Fruit fly (Drosophila melanogaster): ENCODE results near the gene yip7.
A peak's percentile ranks its signal among the peaks of the same experiment; 100 is the strongest.

Gene yip7

DNA sequence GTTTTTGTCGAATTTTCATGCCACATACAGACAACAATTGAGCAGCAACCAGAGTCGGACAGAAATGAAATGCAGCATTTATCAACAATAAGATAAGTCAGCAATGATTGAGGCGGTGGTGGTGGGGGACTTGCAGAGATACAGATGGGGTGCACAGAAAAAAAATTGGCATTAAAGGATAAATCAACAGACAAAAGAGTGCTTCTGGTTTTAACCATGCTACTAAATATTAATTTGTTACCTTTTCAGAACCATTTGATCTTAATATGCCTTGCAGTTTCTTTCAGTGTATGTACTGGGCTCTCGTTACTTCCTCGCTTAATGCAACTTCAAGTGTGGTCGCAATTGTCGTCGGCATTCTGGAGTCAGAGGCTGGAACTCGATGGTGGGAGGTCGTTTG, 46.3 kb upstream of the yip7 start (continued):
- TF ChIP-seq CG4328 (GFP tag; optimal IDR thresholded peaks at IDR 0.05) = no peak
- peak; percentile 34 for TF ChIP-seq Ssrp (tag; optimal IDR thresholded peaks at IDR 0.05)
- no peak for TF ChIP-seq vnd (GFP tag; IDR thresholded peaks at IDR 0.05; ENCODE audit: partially characterized antibody)
- no peak for TF ChIP-seq C15 (GFP tag; IDR thresholded peaks at IDR 0.05)
- TF ChIP-seq Opbp (GFP tag; IDR thresholded peaks at IDR 0.05; ENCODE audit: partially characterized antibody) = no peak
- TF ChIP-seq psq (GFP tag; optimal IDR thresholded peaks at IDR 0.05) = no peak
- no peak for TF ChIP-seq CG18599 (GFP tag; optimal IDR thresholded peaks at IDR 0.05)
- TF ChIP-seq CG2712 (tag; optimal IDR thresholded peaks at IDR 0.05) = peak; percentile 79
- peak; percentile 15 for TF ChIP-seq CG13775 (GFP tag; optimal IDR thresholded peaks at IDR 0.05)
- TF ChIP-seq dimm (GFP tag; IDR thresholded peaks at IDR 0.05) = no peak
- TF ChIP-seq Hr78 (GFP tag; optimal IDR thresholded peaks at IDR 0.05) = no peak
- TF ChIP-seq tio (GFP tag; optimal IDR thresholded peaks at IDR 0.05) = no peak
- peak; percentile 53; the same call in 1 of the 2 replicates for TF ChIP-seq dati (GFP tag; IDR thresholded peaks at IDR 0.05)
- TF ChIP-seq corto (GFP tag; optimal IDR thresholded peaks at IDR 0.05) = no peak
- TF ChIP-seq CG3838 (GFP tag; optimal IDR thresholded peaks at IDR 0.05) = no peak
- peak in 1 of 2 experiments; percentile 77 for TF ChIP-seq eve (GFP tag; optimal IDR thresholded peaks at IDR 0.05)
- no peak for TF ChIP-seq E2f2 (GFP tag; IDR thresholded peaks at IDR 0.05)
- no peak for TF ChIP-seq sd (tag; optimal IDR thresholded peaks at IDR 0.05)
- TF ChIP-seq dmrt11E (tag; optimal IDR thresholded peaks at IDR 0.05) = peak; percentile 70
- TF ChIP-seq CG4282 (GFP tag; optimal IDR thresholded peaks at IDR 0.05) = no peak
- TF ChIP-seq CG3847 (GFP tag; IDR thresholded peaks at IDR 0.05) = no peak
- TF ChIP-seq MESR4 (GFP tag; optimal IDR thresholded peaks at IDR 0.05) = no peak
- TF ChIP-seq Med (GFP tag) = peak; percentile 69
- TF ChIP-seq Awh (GFP tag; IDR thresholded peaks at IDR 0.05) = peak; percentile 68; the same call in 1 of the 2 replicates
- TF ChIP-seq ken (GFP tag; IDR thresholded peaks at IDR 0.05) = 0 out of 3 replicates have a peak, but pooled peaks have one; percentile 23
- TF ChIP-seq Tbp (GFP tag; optimal IDR thresholded peaks at IDR 0.05) = no peak
- TF ChIP-seq CG15601 (tag; optimal IDR thresholded peaks at IDR 0.05) = peak; percentile 24
- peak; percentile 75 for TF ChIP-seq CG4820 (GFP tag; optimal IDR thresholded peaks at IDR 0.05)
- 0 out of 3 replicates have a peak, but pooled peaks have one; percentile 53 for TF ChIP-seq CG11093 (GFP tag; IDR thresholded peaks at IDR 0.05)
- TF ChIP-seq CG34376 (GFP tag; optimal IDR thresholded peaks at IDR 0.05) = no peak
- peak; percentile 31 to 60 for TF ChIP-seq chif (GFP tag; optimal IDR thresholded peaks at IDR 0.05)
- TF ChIP-seq CG7928 (GFP tag; optimal IDR thresholded peaks at IDR 0.05) = no peak
- no peak for TF ChIP-seq kah (GFP tag; optimal IDR thresholded peaks at IDR 0.05)
- TF ChIP-seq CG3163 (GFP tag; optimal IDR thresholded peaks at IDR 0.05) = no peak
- no peak for TF ChIP-seq TFAM (GFP tag; optimal IDR thresholded peaks at IDR 0.05)
- TF ChIP-seq CG16813 (GFP tag; IDR thresholded peaks at IDR 0.05; ENCODE audit: partially characterized antibody) = no peak
- TF ChIP-seq Scr (GFP tag; IDR thresholded peaks at IDR 0.05; ENCODE audit: partially characterized antibody) = no peak
- peak; percentile 0 for TF ChIP-seq Atf-2 (GFP tag; optimal IDR thresholded peaks at IDR 0.05)
- TF ChIP-seq CG8944 (GFP tag; optimal IDR thresholded peaks at IDR 0.05) = no peak
- TF ChIP-seq wor (GFP tag; IDR thresholded peaks at IDR 0.05) = 0 out of 2 replicates have a peak, but pooled peaks have one; percentile 11
- TF ChIP-seq Side (GFP tag; optimal IDR thresholded peaks at IDR 0.05) = peak; percentile 35
- TF ChIP-seq sr (GFP tag; IDR thresholded peaks at IDR 0.05) = no peak
- TF ChIP-seq CG30020 (tag; optimal IDR thresholded peaks at IDR 0.05) = no peak
- TF ChIP-seq CG8290 (GFP tag; optimal IDR thresholded peaks at IDR 0.05) = no peak
- no peak for TF ChIP-seq CG8290 (tag; optimal IDR thresholded peaks at IDR 0.05)
- peak; percentile 54 for TF ChIP-seq CG10366 (GFP tag; IDR thresholded peaks at IDR 0.05)
- TF ChIP-seq jumu (GFP tag; optimal IDR thresholded peaks at IDR 0.05) = peak; percentile 22
- TF ChIP-seq CG6765 (GFP tag; optimal IDR thresholded peaks at IDR 0.05) = no peak
- TF ChIP-seq CG2202 (tag; optimal IDR thresholded peaks at IDR 0.05) = peak; percentile 25
- no peak for TF ChIP-seq Dbx (GFP tag; IDR thresholded peaks at IDR 0.05)
- TF ChIP-seq crol (GFP tag; IDR thresholded peaks at IDR 0.05) = no peak
- TF ChIP-seq CG16779 (GFP tag; IDR thresholded peaks at IDR 0.05) = no peak
